Fruit fly (Drosophila melanogaster) whole organism, embryonic: ENCODE data around the gene Pp2A-29B.

Source experiments
- Adf1 ChIP-seq: fragments of 200-800 bp; sonication (Bioruptor generic); IDR thresholded peaks from 2 replicates; pipeline ENCODE4 v1.3.6; 2022; ENCODE audit warnings: missing biosample characterization, missing genetic modification characterization
- Aef1 ChIP-seq: fragments of 200-800 bp; sonication (Bioruptor generic); IDR thresholded peaks from 3 replicates; pipeline ENCODE4 v1.3.6; 2022; ENCODE audit warnings: missing biosample characterization, missing genetic modification characterization
- CG11398 ChIP-seq: fragments of 200-800 bp; sonication (Bioruptor generic); optimal IDR thresholded peaks from 2 replicates; lab custom pipeline; 2016; ENCODE audit warnings: missing biosample characterization, missing genetic modification characterization
- CG11560 ChIP-seq: fragments of 200-800 bp; sonication (Bioruptor generic); IDR thresholded peaks from 3 replicates; pipeline ENCODE4 v1.3.6; 2022; ENCODE audit warnings: missing biosample characterization, missing genetic modification characterization
- CG11723 ChIP-seq: fragments of 200-800 bp; sonication (Bioruptor generic); optimal IDR thresholded peaks from 2 replicates; lab custom pipeline; 2017; ENCODE audit warnings: missing biosample characterization, mild to moderate bottlenecking, missing genetic modification characterization
- CG12391 ChIP-seq: fragments of 200-800 bp; sonication (Bioruptor generic); optimal IDR thresholded peaks from 3 replicates; lab custom pipeline; 2018; ENCODE audit warnings: missing biosample characterization, mild to moderate bottlenecking, missing genetic modification characterization, moderate library complexity
- CG13123 ChIP-seq: fragments of 200-800 bp; sonication (Bioruptor generic); optimal IDR thresholded peaks from 2 replicates; lab custom pipeline; 2016; ENCODE audit warnings: missing biosample characterization, missing genetic modification characterization
- CG14860 ChIP-seq: fragments of 200-800 bp; sonication (Bioruptor generic); IDR thresholded peaks from 3 replicates; pipeline ENCODE4 v1.3.6; 2022; ENCODE audit warnings: missing biosample characterization, missing genetic modification characterization; ENCODE audit not compliant: partially characterized antibody
- CG16779 ChIP-seq: fragments of 200-800 bp; sonication (Bioruptor generic); IDR thresholded peaks from 2 replicates; pipeline ENCODE4 v1.3.6; 2022; ENCODE audit warnings: missing biosample characterization, missing genetic modification characterization
- CG17359 ChIP-seq: fragments of 200-800 bp; sonication (Bioruptor generic); optimal IDR thresholded peaks from 3 replicates; lab custom pipeline; 2018; ENCODE audit warnings: missing biosample characterization, mild to moderate bottlenecking, missing genetic modification characterization, moderate library complexity
- CG31441 ChIP-seq: fragments of 200-800 bp; sonication (Bioruptor generic); IDR thresholded peaks from 2 replicates; pipeline ENCODE4 v1.3.6; 2022; ENCODE audit warnings: missing biosample characterization, missing genetic modification characterization
- CG34224 ChIP-seq: fragments of 200-800 bp; sonication (Bioruptor generic); IDR thresholded peaks from 3 replicates; pipeline ENCODE4 v1.3.6; 2022; ENCODE audit warnings: missing biosample characterization, missing genetic modification characterization; ENCODE audit not compliant: partially characterized antibody
- CG4328 ChIP-seq: fragments of 200-800 bp; sonication (Bioruptor generic); optimal IDR thresholded peaks from 3 replicates; lab custom pipeline; 2017; ENCODE audit warnings: missing biosample characterization, missing genetic modification reagents, missing genetic modification characterization
- CG4404 ChIP-seq: fragments of 200-800 bp; sonication (Bioruptor generic); IDR thresholded peaks from 2 replicates; pipeline ENCODE4 v1.3.6; 2022; ENCODE audit warnings: missing biosample characterization, missing genetic modification characterization
- CG6254 ChIP-seq: fragments of 200-800 bp; sonication (Bioruptor generic); optimal IDR thresholded peaks from 3 replicates; lab custom pipeline; 2017; ENCODE audit warnings: mild to moderate bottlenecking, missing biosample characterization, missing genetic modification reagents, missing genetic modification characterization
- CG7745 ChIP-seq: fragments of 200-800 bp; sonication (Bioruptor generic); optimal IDR thresholded peaks from 2 replicates; lab custom pipeline; 2018; ENCODE audit warnings: missing biosample characterization, mild to moderate bottlenecking, missing genetic modification characterization, moderate library complexity
- CG8924 ChIP-seq: fragments of 200-800 bp; optimal IDR thresholded peaks from 3 replicates; lab custom pipeline; 2019; ENCODE audit warnings: missing biosample characterization, mild to moderate bottlenecking, missing genetic modification characterization, moderate library complexity
- CG9727 ChIP-seq: fragments of 200-800 bp; sonication (Bioruptor generic); optimal IDR thresholded peaks from 3 replicates; lab custom pipeline; 2017; ENCODE audit warnings: missing biosample characterization, mild to moderate bottlenecking, missing genetic modification characterization
- CG9817 ChIP-seq: fragments of 200-800 bp; sonication (Bioruptor generic); optimal IDR thresholded peaks from 2 replicates; lab custom pipeline; 2018; ENCODE audit warnings: missing biosample characterization, mild to moderate bottlenecking, missing genetic modification characterization, moderate library complexity
- Dip3 ChIP-seq: fragments of 200-800 bp; sonication (Bioruptor generic); optimal IDR thresholded peaks from 3 replicates; lab custom pipeline; 2016; ENCODE audit warnings: missing biosample characterization, missing genetic modification characterization
- Dp ChIP-seq: fragments of 200-800 bp; sonication (Bioruptor generic); optimal IDR thresholded peaks from 2 replicates; lab custom pipeline; 2018; ENCODE audit warnings: missing biosample characterization, mild to moderate bottlenecking, missing genetic modification characterization, moderate library complexity
- Fer3 ChIP-seq: fragments of 200-800 bp; sonication (Bioruptor generic); optimal IDR thresholded peaks from 2 replicates; lab custom pipeline; 2018; ENCODE audit warnings: missing biosample characterization, mild to moderate bottlenecking, missing genetic modification characterization, moderate library complexity
- Lhr ChIP-seq: fragments of 200-800 bp; sonication (Bioruptor generic); optimal IDR thresholded peaks from 3 replicates; lab custom pipeline; 2017; ENCODE audit warnings: mild to moderate bottlenecking, missing biosample characterization, missing genetic modification reagents, missing genetic modification characterization
- Nf-YB ChIP-seq: fragments of 200-800 bp; sonication (Bioruptor generic); optimal IDR thresholded peaks from 3 replicates; lab custom pipeline; 2019; ENCODE audit warnings: missing biosample characterization, mild to moderate bottlenecking, missing genetic modification characterization, moderate library complexity
- Pdp1 ChIP-seq, 2 experiments: fragments of 200-800 bp; sonication (Bioruptor generic); optimal IDR thresholded peaks; 3 replicates each; lab custom pipeline; 2016; ENCODE audit warnings: missing biosample characterization in 2 of 2, missing genetic modification characterization in 2 of 2, mild to moderate bottlenecking in 1 of 2, moderate library complexity in 1 of 2
- Sox100B ChIP-seq: fragments of 200-800 bp; sonication (Bioruptor generic); optimal IDR thresholded peaks from 3 replicates; lab custom pipeline; 2018; ENCODE audit warnings: missing biosample characterization, mild to moderate bottlenecking, missing genetic modification characterization
- Sox102F ChIP-seq: fragments of 200-800 bp; sonication (Bioruptor generic); optimal IDR thresholded peaks from 2 replicates; lab custom pipeline; 2018; ENCODE audit warnings: missing biosample characterization, mild to moderate bottlenecking, missing genetic modification characterization, moderate library complexity
- YL-1 ChIP-seq: fragments of 200-800 bp; sonication (Bioruptor generic); optimal IDR thresholded peaks from 3 replicates; lab custom pipeline; 2017; ENCODE audit warnings: missing biosample characterization, mild to moderate bottlenecking, missing genetic modification characterization
- br ChIP-seq: fragments of >200 bp; optimal IDR thresholded peaks from 2 replicates; lab custom pipeline; 2017
- cato ChIP-seq: fragments of 200-800 bp; sonication (Bioruptor generic); optimal IDR thresholded peaks from 2 replicates; lab custom pipeline; 2016; ENCODE audit warnings: missing biosample characterization, missing genetic modification characterization, borderline replicate concordance
- cg ChIP-seq: fragments of 200-800 bp; sonication (Bioruptor generic); optimal IDR thresholded peaks from 3 replicates; lab custom pipeline; 2019; ENCODE audit warnings: missing biosample characterization, mild to moderate bottlenecking, missing genetic modification characterization, moderate library complexity
- chif ChIP-seq, 2 experiments: fragments of 200-800 bp; sonication (Bioruptor generic); optimal IDR thresholded peaks; 3 replicates each; lab custom pipeline; 2016; ENCODE audit warnings: missing biosample characterization in 2 of 2, missing genetic modification characterization in 2 of 2
- crol ChIP-seq: fragments of 200-800 bp; sonication (Bioruptor generic); IDR thresholded peaks from 2 replicates; pipeline ENCODE4 v1.3.6; 2022; ENCODE audit warnings: missing biosample characterization, missing genetic modification characterization
- crp ChIP-seq, 2 experiments: fragments of 200-800 bp; sonication (Bioruptor generic); optimal IDR thresholded peaks; 2 replicates in 1 of 2; 3 replicates in 1 of 2; lab custom pipeline; 2017; ENCODE audit warnings: missing biosample characterization in 2 of 2, missing genetic modification characterization in 2 of 2, mild to moderate bottlenecking in 1 of 2, moderate library complexity in 1 of 2
- ewg ChIP-seq: fragments of 200-800 bp; sonication (Bioruptor generic); optimal IDR thresholded peaks from 3 replicates; lab custom pipeline; 2017; ENCODE audit warnings: mild to moderate bottlenecking, missing biosample characterization, missing genetic modification reagents, missing genetic modification characterization
- gem ChIP-seq: fragments of 200-800 bp; sonication (Bioruptor generic); optimal IDR thresholded peaks from 2 replicates; lab custom pipeline; 2019; ENCODE audit warnings: missing biosample characterization, mild to moderate bottlenecking, missing genetic modification characterization, moderate library complexity
- gro ChIP-seq: fragments of 200-800 bp; sonication (Bioruptor generic); optimal IDR thresholded peaks from 2 replicates; lab custom pipeline; 2016; ENCODE audit warnings: missing biosample characterization, missing genetic modification characterization
- hb ChIP-seq: fragments of 200-800 bp; sonication (Bioruptor generic); IDR thresholded peaks from 3 replicates; pipeline ENCODE4 v1.3.6; 2022; ENCODE audit warnings: missing biosample characterization, missing genetic modification characterization; ENCODE audit not compliant: partially characterized antibody
- her ChIP-seq: fragments of 200-800 bp; sonication (Bioruptor generic); optimal IDR thresholded peaks from 2 replicates; lab custom pipeline; 2016; ENCODE audit warnings: missing biosample characterization, missing genetic modification characterization
- kay ChIP-seq: fragments of 200-800 bp; sonication (Bioruptor generic); optimal IDR thresholded peaks from 2 replicates; lab custom pipeline; 2016; ENCODE audit warnings: missing biosample characterization, missing genetic modification characterization
- ken ChIP-seq: fragments of 200-800 bp; sonication (Bioruptor generic); IDR thresholded peaks from 3 replicates; pipeline ENCODE4 v1.3.6; 2022; ENCODE audit warnings: missing biosample characterization, missing genetic modification characterization
- lbe ChIP-seq: fragments of 200-800 bp; sonication (Bioruptor generic); optimal IDR thresholded peaks from 2 replicates; lab custom pipeline; 2016; ENCODE audit warnings: missing biosample characterization, mild to moderate bottlenecking, missing genetic modification characterization
- lov ChIP-seq, 2 experiments: fragments of 200-800 bp in 1 of 2; fragments of >200 bp in 1 of 2; sonication (Bioruptor generic) in 1 of 2; IDR thresholded peaks in 1 of 2; optimal IDR thresholded peaks in 1 of 2; 2 replicates in 1 of 2; 3 replicates in 1 of 2; pipeline versions ENCODE4 v1.3.6 to Lab custom; 2017 to 2022; ENCODE audit warnings: missing biosample characterization in 1 of 2, missing genetic modification characterization in 1 of 2
- row ChIP-seq: fragments of 200-800 bp; sonication (Bioruptor generic); IDR thresholded peaks from 3 replicates; pipeline ENCODE4 v1.3.6; 2022; ENCODE audit warnings: missing biosample characterization, missing genetic modification characterization
- sens-2 ChIP-seq: fragments of 200-800 bp; sonication (Bioruptor generic); IDR thresholded peaks from 2 replicates; pipeline ENCODE4 v1.3.6; 2022; ENCODE audit warnings: missing biosample characterization, missing genetic modification characterization
- shn ChIP-seq: fragments of 200-800 bp; sonication (Bioruptor generic); optimal IDR thresholded peaks from 3 replicates; lab custom pipeline; 2016; ENCODE audit warnings: missing biosample characterization, missing genetic modification characterization
- sim ChIP-seq: fragments of 200-800 bp; sonication (Bioruptor generic); IDR thresholded peaks from 2 replicates; pipeline ENCODE4 v1.3.6; 2022; ENCODE audit warnings: missing biosample characterization, missing genetic modification characterization
- stc ChIP-seq: fragments of 200-800 bp; sonication (Bioruptor generic); IDR thresholded peaks from 2 replicates; pipeline ENCODE4 v1.3.6; 2022; ENCODE audit warnings: missing biosample characterization, missing genetic modification characterization
- twi ChIP-seq: fragments of 200-800 bp; optimal IDR thresholded peaks from 2 replicates; lab custom pipeline; 2019; ENCODE audit warnings: missing biosample characterization, mild to moderate bottlenecking, missing genetic modification characterization, moderate library complexity
- vvl ChIP-seq: fragments of 200-800 bp; sonication (Bioruptor generic); IDR thresholded peaks from 2 replicates; pipeline ENCODE4 v1.3.6; 2022; ENCODE audit warnings: missing biosample characterization, missing genetic modification characterization

The Pp2A-29B gene

dm6 chr2L:8382646-8383045 is 16.8 kb downstream of the Pp2A-29B start, which contains the start of the genes CG13392 and Rcd4 (continued):
- peak; percentile 36; the same call in 2 of the 3 replicates for TF ChIP-seq Aef1 (GFP tag; lab: Robert Waterston, UW)
- peak; percentile 16 for TF ChIP-seq Sox102F (GFP tag; lab: Kevin White, UChicago)
- TF ChIP-seq lov (optimal IDR thresholded peaks at IDR 0.05; lab: Kevin White, UChicago), result no peak
- TF ChIP-seq lov (GFP tag; IDR thresholded peaks at IDR 0.05; lab: Robert Waterston, UW), result no peak
- TF ChIP-seq CG9727, result peak; percentile 30
- TF ChIP-seq CG11560 (tag; lab: Robert Waterston, UW), result no peak
- TF ChIP-seq chif (GFP tag; optimal IDR thresholded peaks at IDR 0.05; lab: Kevin White, UChicago), result peak; percentile 47 to 65
- TF ChIP-seq stc (GFP tag; lab: Robert Waterston, UW), result no peak
- peak; percentile 35 for TF ChIP-seq Lhr
- TF ChIP-seq CG17359 (tag; lab: Kevin White, UChicago), result peak; percentile 56
- no peak for TF ChIP-seq CG13123 (GFP tag; lab: Kevin White, UChicago)
- no peak for TF ChIP-seq sim (GFP tag; lab: Robert Waterston, UW)
- TF ChIP-seq CG31441, result no peak
- peak; percentile 84 for TF ChIP-seq CG16779
- TF ChIP-seq CG34224, result peak; percentile 81
- TF ChIP-seq CG4404 (GFP tag; lab: Robert Waterston, UW), result peak; percentile 48; the same call in 1 of the 2 replicates
- no peak for TF ChIP-seq crol
- peak; percentile 4 for TF ChIP-seq kay (GFP tag; lab: Kevin White, UChicago)
- TF ChIP-seq Sox100B (GFP tag; lab: Kevin White, UChicago), result no peak
- TF ChIP-seq YL-1, result peak; percentile 71
- peak; percentile 11 for TF ChIP-seq Nf-YB (GFP tag; lab: Kevin White, UChicago)
- peak; percentile 33 for TF ChIP-seq Dp (GFP tag; lab: Kevin White, UChicago)
- no peak; the same call in 1 of the 2 replicates for TF ChIP-seq Adf1 (GFP tag; lab: Robert Waterston, UW)
- no peak for TF ChIP-seq CG7745 (tag; lab: Kevin White, UChicago)
- peak; percentile 20 for TF ChIP-seq ewg (GFP tag; lab: Kevin White, UChicago)
- TF ChIP-seq gro (GFP tag; lab: Kevin White, UChicago), result peak; percentile 79
- peak; percentile 60 to 91 for TF ChIP-seq crp (GFP tag; optimal IDR thresholded peaks at IDR 0.05; lab: Kevin White, UChicago)
- TF ChIP-seq twi, result peak; percentile 40
- TF ChIP-seq row, result peak; percentile 66
- TF ChIP-seq hb, result peak; percentile 31; the same call in 1 of the 3 replicates
- peak; percentile 24 for TF ChIP-seq CG6254 (GFP tag; lab: Kevin White, UChicago)
- TF ChIP-seq Fer3 (tag; lab: Kevin White, UChicago), result peak; percentile 73
- peak; percentile 7 for TF ChIP-seq gem (tag; lab: Kevin White, UChicago)
- TF ChIP-seq ken (GFP tag; lab: Robert Waterston, UW), result peak; percentile 71
- peak; percentile 73 to 82 for TF ChIP-seq Pdp1 (GFP tag; optimal IDR thresholded peaks at IDR 0.05; lab: Kevin White, UChicago)
- peak; percentile 87 for TF ChIP-seq vvl (GFP tag; lab: Robert Waterston, UW)
- peak; percentile 65 for TF ChIP-seq CG11398 (GFP tag; lab: Kevin White, UChicago)
- TF ChIP-seq cato, result no peak
- peak; percentile 20 for TF ChIP-seq CG8924 (tag; lab: Kevin White, UChicago)
- peak; percentile 35 for TF ChIP-seq CG4328 (GFP tag; lab: Kevin White, UChicago)
- TF ChIP-seq CG14860 (GFP tag; lab: Robert Waterston, UW), result peak; percentile 44; the same call in 2 of the 3 replicates
- no peak for TF ChIP-seq sens-2
- peak; percentile 84 for TF ChIP-seq lbe (GFP tag; lab: Kevin White, UChicago)
- TF ChIP-seq CG11723 (GFP tag; lab: Kevin White, UChicago), result peak; percentile 3
- no peak for TF ChIP-seq cg (GFP tag; lab: Kevin White, UChicago)
- TF ChIP-seq br (lab: Kevin White, UChicago), result no peak
- peak; percentile 57 for TF ChIP-seq CG9817 (tag; lab: Kevin White, UChicago)
- peak; percentile 71 for TF ChIP-seq shn (GFP tag; lab: Kevin White, UChicago)
- peak; percentile 47 for TF ChIP-seq CG12391
- peak; percentile 81 for TF ChIP-seq her (GFP tag; lab: Kevin White, UChicago)
- TF ChIP-seq Dip3 (GFP tag; lab: Kevin White, UChicago), result peak; percentile 79
